Worm (Caenorhabditis elegans) whole organism, L1 larva: ENCODE results near the gene mogs-1.

ENCODE experiments used
- alr-1 ChIP-seq: fragments of 200-800 bp; sonication (Bioruptor generic); optimal IDR thresholded peaks from 2 replicates; lab custom pipeline; 2018; ENCODE audit warnings: borderline replicate concordance, mild to moderate bottlenecking, missing genetic modification characterization, missing compliant biosample characterization
- ceh-82 ChIP-seq, 3 experiments: fragments of 150-350 bp in 1 of 3; sonication (generic microtip) in 2 of 3; optimal IDR thresholded peaks; 2 replicates each; lab custom pipeline; 2014 to 2017; ENCODE audit warnings: missing biosample characterization in 3 of 3, missing genetic modification characterization in 3 of 3
- ceh-90 ChIP-seq: sonication (generic microtip); optimal IDR thresholded peaks from 2 replicates; lab custom pipeline; 2016; ENCODE audit warnings: missing genetic modification characterization, missing compliant biosample characterization
- elt-2 ChIP-seq: sonication (generic microtip); optimal IDR thresholded peaks from 2 replicates; lab custom pipeline; 2016; ENCODE audit warnings: missing genetic modification characterization, mild to moderate bottlenecking, inconsistent platforms, missing compliant biosample characterization, missing genetic modification reagents
- fos-1 ChIP-seq: fragments of 150-350 bp; optimal IDR thresholded peaks from 2 replicates; lab custom pipeline; 2014; ENCODE audit warnings: missing biosample characterization, missing genetic modification characterization
- hpl-2 ChIP-seq: fragments of 150-350 bp; optimal IDR thresholded peaks from 2 replicates; lab custom pipeline; 2014; ENCODE audit warnings: missing biosample characterization, missing genetic modification reagents, missing genetic modification characterization
- nhr-28 ChIP-seq: fragments of 150-350 bp; optimal IDR thresholded peaks from 2 replicates; lab custom pipeline; 2014; ENCODE audit warnings: missing biosample characterization, missing genetic modification characterization
- nhr-84 ChIP-seq: sonication (generic microtip); optimal IDR thresholded peaks from 2 replicates; lab custom pipeline; 2017; ENCODE audit warnings: missing biosample characterization, missing genetic modification characterization
- snpc-4 ChIP-seq: fragments of 150-350 bp; optimal IDR thresholded peaks from 2 replicates; lab custom pipeline; 2014; ENCODE audit warnings: missing biosample characterization, missing genetic modification characterization
- ztf-4 ChIP-seq: fragments of 150-350 bp; optimal IDR thresholded peaks from 2 replicates; lab custom pipeline; 2014; ENCODE audit warnings: missing biosample characterization, missing genetic modification characterization

DNA sequence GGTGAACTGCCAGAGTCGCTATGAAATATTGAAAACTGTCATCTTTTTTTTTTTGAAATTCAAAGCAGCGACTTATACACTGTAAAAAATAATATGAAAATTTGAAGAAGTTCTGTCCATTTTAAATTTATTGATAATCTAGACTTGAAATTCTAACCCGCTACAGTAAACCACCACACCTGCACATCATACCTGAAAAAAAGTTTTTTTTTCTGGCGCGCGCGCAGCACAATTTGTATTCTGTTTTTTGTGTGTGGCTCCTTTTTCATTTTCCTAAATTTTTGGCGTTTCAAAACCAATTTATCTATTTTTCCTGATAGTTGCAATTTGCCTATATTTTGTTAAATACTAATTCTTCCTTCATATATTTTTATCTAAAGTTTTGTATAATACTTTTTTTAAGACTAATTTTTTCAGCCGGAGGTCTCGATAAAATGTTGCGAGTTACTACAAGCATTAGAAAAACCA is 36.1 kb downstream of the mogs-1 start, which contains the start of gene cyb-2.1:
- TF ChIP-seq ceh-90 (tag; lab: Kevin White, UChicago): no peak
- TF ChIP-seq elt-2: no peak
- no peak for TF ChIP-seq nhr-28 (tag; lab: Kevin White, UChicago)
- no peak for TF ChIP-seq hpl-2 (GFP tag; lab: Kevin White, UChicago)
- no peak for TF ChIP-seq snpc-4
- TF ChIP-seq fos-1 (tag; lab: Kevin White, UChicago): no peak
- no peak for TF ChIP-seq ztf-4 (tag; lab: Kevin White, UChicago)
- TF ChIP-seq alr-1 (tag; lab: Kevin White, UChicago): no peak
- TF ChIP-seq ceh-82 (tag; optimal IDR thresholded peaks at IDR 0.05; lab: Kevin White, UChicago): no peak
- TF ChIP-seq nhr-84: no peak
